Fruit fly (Drosophila melanogaster) whole organism, prepupa: ENCODE measurements around the gene Cyp4ac3.

ENCODE experiments used
- Blimp-1 ChIP-seq: fragments of 200-800 bp; sonication (Bioruptor generic); optimal IDR thresholded peaks from 3 replicates; lab custom pipeline; 2017; ENCODE audit warnings: missing biosample characterization, missing genetic modification characterization, mild to moderate bottlenecking, moderate library complexity, missing genetic modification reagents
- CG11294 ChIP-seq: fragments of 200-800 bp; sonication (Bioruptor generic); IDR thresholded peaks from 2 replicates; pipeline ENCODE4 v1.3.6; 2022; ENCODE audit warnings: missing biosample characterization, missing genetic modification characterization
- CG11762 ChIP-seq: fragments of 200-800 bp; sonication (Bioruptor generic); optimal IDR thresholded peaks from 3 replicates; lab custom pipeline; 2016; ENCODE audit warnings: missing biosample characterization, missing genetic modification characterization; ENCODE audit not compliant: insufficient read depth
- CG11902 ChIP-seq: fragments of 200-800 bp; sonication (Bioruptor generic); optimal IDR thresholded peaks from 3 replicates; lab custom pipeline; 2016; ENCODE audit warnings: missing biosample characterization, missing genetic modification characterization
- CG1621 ChIP-seq: fragments of 200-800 bp; sonication (Bioruptor generic); optimal IDR thresholded peaks from 3 replicates; lab custom pipeline; 2018; ENCODE audit warnings: missing biosample characterization, mild to moderate bottlenecking, missing genetic modification characterization
- CG16779 ChIP-seq: fragments of 200-800 bp; sonication (Bioruptor generic); optimal IDR thresholded peaks from 3 replicates; lab custom pipeline; 2017; ENCODE audit warnings: missing biosample characterization, mild to moderate bottlenecking, missing genetic modification characterization
- CG3032 ChIP-seq: fragments of 200-800 bp; optimal IDR thresholded peaks from 2 replicates; lab custom pipeline; 2019; ENCODE audit warnings: missing biosample characterization, mild to moderate bottlenecking, missing genetic modification characterization, moderate library complexity
- CG32006 ChIP-seq: fragments of 200-800 bp; sonication (Bioruptor generic); optimal IDR thresholded peaks from 3 replicates; lab custom pipeline; 2017; ENCODE audit warnings: missing biosample characterization, mild to moderate bottlenecking, missing genetic modification characterization
- CG34406 ChIP-seq: fragments of 200-800 bp; sonication (Bioruptor generic); optimal IDR thresholded peaks from 3 replicates; lab custom pipeline; 2016; ENCODE audit warnings: missing biosample characterization, missing genetic modification characterization
- CG3919 ChIP-seq: fragments of 200-800 bp; sonication (Bioruptor generic); optimal IDR thresholded peaks from 3 replicates; lab custom pipeline; 2016; ENCODE audit warnings: missing biosample characterization, missing genetic modification characterization
- CG6163 ChIP-seq: fragments of 200-800 bp; sonication (Bioruptor generic); IDR thresholded peaks from 3 replicates; pipeline ENCODE4 v1.3.6; 2022; ENCODE audit warnings: missing biosample characterization, missing genetic modification characterization
- CG6276 ChIP-seq: fragments of 200-800 bp; sonication (Bioruptor generic); optimal IDR thresholded peaks from 2 replicates; lab custom pipeline; 2017; ENCODE audit warnings: missing biosample characterization, mild to moderate bottlenecking, missing genetic modification characterization
- CG6808 ChIP-seq: fragments of 200-800 bp; sonication (Bioruptor generic); optimal IDR thresholded peaks from 3 replicates; lab custom pipeline; 2017; ENCODE audit warnings: missing biosample characterization, missing genetic modification characterization, mild to moderate bottlenecking, moderate library complexity, missing genetic modification reagents
- CG7368 ChIP-seq: fragments of 200-800 bp; sonication (Bioruptor generic); optimal IDR thresholded peaks from 3 replicates; lab custom pipeline; 2016; ENCODE audit warnings: missing biosample characterization, missing genetic modification characterization
- CG8119 ChIP-seq: fragments of 200-800 bp; sonication (Bioruptor generic); IDR thresholded peaks from 3 replicates; pipeline ENCODE4 v1.3.6; 2022; ENCODE audit warnings: missing biosample characterization, missing genetic modification characterization
- CG8319 ChIP-seq: fragments of 200-800 bp; sonication (Bioruptor generic); optimal IDR thresholded peaks from 3 replicates; lab custom pipeline; 2016; ENCODE audit warnings: missing biosample characterization, missing genetic modification characterization
- CG8632 ChIP-seq: fragments of 200-800 bp; sonication (Bioruptor generic); optimal IDR thresholded peaks from 3 replicates; lab custom pipeline; 2016; ENCODE audit warnings: missing biosample characterization, missing genetic modification characterization
- CG9139 ChIP-seq: fragments of 200-800 bp; sonication (Bioruptor generic); optimal IDR thresholded peaks from 3 replicates; lab custom pipeline; 2017; ENCODE audit warnings: missing biosample characterization, mild to moderate bottlenecking, missing genetic modification characterization
- Eip75B ChIP-seq: fragments of 200-800 bp; sonication (Bioruptor generic); optimal IDR thresholded peaks from 3 replicates; lab custom pipeline; 2016; ENCODE audit warnings: missing biosample characterization, missing genetic modification characterization
- Eip78C ChIP-seq: fragments of 200-800 bp; sonication (Bioruptor generic); peaks from one replicate; lab custom pipeline; 2016; ENCODE audit warnings: missing biosample characterization, missing genetic modification characterization
- Eip93F ChIP-seq: fragments of 200-800 bp; sonication (Bioruptor generic); optimal IDR thresholded peaks from 2 replicates; lab custom pipeline; 2016; ENCODE audit warnings: missing biosample characterization, mild to moderate bottlenecking, missing genetic modification characterization
- Hr38 ChIP-seq: sonication (Bioruptor generic); optimal IDR thresholded peaks from 2 replicates; lab custom pipeline; 2016; ENCODE audit warnings: missing biosample characterization, missing genetic modification characterization
- Hr4 ChIP-seq: fragments of 200-800 bp; sonication (Bioruptor generic); optimal IDR thresholded peaks from 3 replicates; lab custom pipeline; 2016; ENCODE audit warnings: missing biosample characterization, missing genetic modification characterization
- Met ChIP-seq: fragments of 200-800 bp; sonication (Bioruptor generic); optimal IDR thresholded peaks from 3 replicates; lab custom pipeline; 2016; ENCODE audit warnings: missing biosample characterization, missing genetic modification characterization
- OdsH ChIP-seq: fragments of 200-800 bp; sonication (Bioruptor generic); optimal IDR thresholded peaks from 3 replicates; lab custom pipeline; 2016; ENCODE audit warnings: missing biosample characterization, missing genetic modification characterization
- Smox ChIP-seq: fragments of 200-800 bp; sonication (Bioruptor generic); optimal IDR thresholded peaks from 3 replicates; lab custom pipeline; 2016; ENCODE audit warnings: missing biosample characterization, missing genetic modification characterization
- Sox102F ChIP-seq: fragments of 200-800 bp; sonication (Bioruptor generic); optimal IDR thresholded peaks from 2 replicates; lab custom pipeline; 2016; ENCODE audit warnings: missing biosample characterization, mild to moderate bottlenecking, missing genetic modification characterization
- Sox15 ChIP-seq: fragments of 200-800 bp; sonication (Bioruptor generic); optimal IDR thresholded peaks from 3 replicates; lab custom pipeline; 2016; ENCODE audit warnings: missing biosample characterization, missing genetic modification characterization
- achi ChIP-seq: fragments of 200-800 bp; sonication (Bioruptor generic); optimal IDR thresholded peaks from 3 replicates; lab custom pipeline; 2016; ENCODE audit warnings: missing biosample characterization, missing genetic modification characterization
- acj6 ChIP-seq: fragments of 200-800 bp; sonication (Bioruptor generic); optimal IDR thresholded peaks from 3 replicates; lab custom pipeline; 2016; ENCODE audit warnings: missing biosample characterization, missing genetic modification characterization
- cyc ChIP-seq: fragments of 200-800 bp; sonication (Bioruptor generic); optimal IDR thresholded peaks from 3 replicates; lab custom pipeline; 2016; ENCODE audit warnings: missing biosample characterization, missing genetic modification characterization
- dac ChIP-seq: fragments of 200-800 bp; sonication (Bioruptor generic); optimal IDR thresholded peaks from 2 replicates; lab custom pipeline; 2017; ENCODE audit warnings: missing biosample characterization, mild to moderate bottlenecking, missing genetic modification characterization
- dsx ChIP-seq: fragments of 200-800 bp; optimal IDR thresholded peaks from 3 replicates; lab custom pipeline; 2019; ENCODE audit warnings: missing biosample characterization, mild to moderate bottlenecking, missing genetic modification characterization, moderate library complexity; ENCODE audit not compliant: poor library complexity, severe bottlenecking
- eg ChIP-seq: fragments of 200-800 bp; sonication (Bioruptor generic); IDR thresholded peaks from 3 replicates; pipeline ENCODE4 v1.3.6; 2022; ENCODE audit warnings: missing biosample characterization, missing genetic modification characterization
- esn ChIP-seq: fragments of 200-800 bp; sonication (Bioruptor generic); optimal IDR thresholded peaks from 2 replicates; lab custom pipeline; 2016; ENCODE audit warnings: missing biosample characterization, mild to moderate bottlenecking, missing genetic modification characterization, moderate library complexity
- fd85E ChIP-seq: fragments of 200-800 bp; sonication (Bioruptor generic); optimal IDR thresholded peaks from 3 replicates; lab custom pipeline; 2016; ENCODE audit warnings: missing biosample characterization, missing genetic modification characterization
- fkh ChIP-seq: fragments of 200-800 bp; sonication (Bioruptor generic); optimal IDR thresholded peaks from 3 replicates; lab custom pipeline; 2017; ENCODE audit warnings: missing biosample characterization, mild to moderate bottlenecking, missing genetic modification characterization, moderate library complexity
- net ChIP-seq: fragments of 200-800 bp; sonication (Bioruptor generic); optimal IDR thresholded peaks from 3 replicates; lab custom pipeline; 2016; ENCODE audit warnings: missing biosample characterization, missing genetic modification characterization
- pdm3 ChIP-seq: fragments of 200-800 bp; sonication (Bioruptor generic); optimal IDR thresholded peaks from 3 replicates; lab custom pipeline; 2016; ENCODE audit warnings: missing biosample characterization, missing genetic modification characterization
- salr ChIP-seq, 2 experiments: fragments of 200-800 bp; sonication (Bioruptor generic); optimal IDR thresholded peaks; 3 replicates each; lab custom pipeline; 2016 to 2018; ENCODE audit warnings: missing biosample characterization in 2 of 2, missing genetic modification characterization in 2 of 2, mild to moderate bottlenecking in 1 of 2
- spab ChIP-seq: fragments of 200-800 bp; sonication (Bioruptor generic); optimal IDR thresholded peaks from 2 replicates; lab custom pipeline; 2017; ENCODE audit warnings: missing biosample characterization, mild to moderate bottlenecking, missing genetic modification characterization, missing genetic modification reagents
- ss ChIP-seq, 2 experiments: fragments of 200-800 bp; sonication (Bioruptor generic); optimal IDR thresholded peaks; 2 replicates in 1 of 2; 3 replicates in 1 of 2; lab custom pipeline; 2017 to 2018; ENCODE audit warnings: mild to moderate bottlenecking in 2 of 2, missing biosample characterization in 2 of 2, missing genetic modification characterization in 2 of 2, moderate library complexity in 1 of 2
- vri ChIP-seq: fragments of 200-800 bp; sonication (Bioruptor generic); optimal IDR thresholded peaks from 3 replicates; lab custom pipeline; 2016; ENCODE audit warnings: missing biosample characterization, mild to moderate bottlenecking, missing genetic modification characterization

Gene Cyp4ac3

DNA sequence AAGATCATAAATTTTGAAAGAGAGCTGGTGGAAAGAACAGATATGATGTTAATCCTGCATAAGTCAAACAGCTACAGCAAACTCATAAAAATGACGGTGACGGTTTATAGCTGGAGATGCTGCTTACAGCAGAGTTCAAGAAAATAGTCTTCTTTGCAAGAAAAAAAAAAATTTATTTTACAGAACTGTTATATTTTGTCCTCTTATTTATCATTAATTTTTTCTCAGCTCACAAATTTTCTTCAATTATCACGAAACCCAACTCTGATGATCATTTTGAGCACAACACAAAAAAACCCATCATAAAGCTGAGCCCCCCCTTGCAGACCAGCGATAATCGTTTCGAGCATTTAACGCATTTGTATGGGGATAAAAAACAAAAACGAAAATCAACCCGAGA, 36.9 kb upstream of the Cyp4ac3 start (continued):
- TF ChIP-seq CG8632 (GFP tag; lab: Kevin White, UChicago) (peak; percentile 37), vri (GFP tag; lab: Kevin White, UChicago) (peak; percentile 49), Smox (GFP tag; lab: Kevin White, UChicago) (peak; percentile 59), CG34406 (peak; percentile 38), Eip93F (GFP tag; lab: Kevin White, UChicago) (no peak), CG6163 (GFP tag; lab: Robert Waterston, UW) (0 out of 3 replicates have a peak, but pooled peaks have one; percentile 31), CG6808 (GFP tag; lab: Kevin White, UChicago) (no peak), CG8119 (GFP tag; lab: Robert Waterston, UW) (no peak), achi (GFP tag; lab: Kevin White, UChicago) (peak; percentile 25), CG32006 (GFP tag; lab: Kevin White, UChicago) (peak; percentile 3), acj6 (peak; percentile 42), Met (peak; percentile 54), CG11294 (GFP tag; lab: Robert Waterston, UW) (no peak), CG11762 (GFP tag; lab: Kevin White, UChicago) (no peak), CG1621 (tag; lab: Kevin White, UChicago) (no peak), CG7368 (no peak), Sox102F (peak; percentile 75), salr (GFP tag; optimal IDR thresholded peaks at IDR 0.05; lab: Kevin White, UChicago) (no peak), Hr38 (GFP tag; lab: Kevin White, UChicago) (no peak), CG6276 (GFP tag; lab: Kevin White, UChicago) (no peak), Blimp-1 (no peak), net (GFP tag; lab: Kevin White, UChicago) (peak; percentile 19), cyc (GFP tag; lab: Kevin White, UChicago) (peak; percentile 50), CG3032 (tag; lab: Kevin White, UChicago) (no peak), dac (GFP tag; lab: Kevin White, UChicago) (no peak), eg (GFP tag; lab: Robert Waterston, UW) (0 out of 3 replicates have a peak, but pooled peaks have one; percentile 25), OdsH (GFP tag; lab: Kevin White, UChicago) (peak; percentile 12), CG8319 (GFP tag; lab: Kevin White, UChicago) (no peak), CG9139 (GFP tag; lab: Kevin White, UChicago) (no peak), fd85E (GFP tag; lab: Kevin White, UChicago) (no peak), CG3919 (GFP tag; lab: Kevin White, UChicago) (peak; percentile 11), fkh (peak; percentile 3), spab (GFP tag; lab: Kevin White, UChicago) (no peak), Eip75B (GFP tag; lab: Kevin White, UChicago) (peak; percentile 19), ss (GFP tag; optimal IDR thresholded peaks at IDR 0.05; lab: Kevin White, UChicago) (no peak), pdm3 (GFP tag; lab: Kevin White, UChicago) (peak; percentile 28), Sox15 (GFP tag; lab: Kevin White, UChicago) (no peak)
- TF ChIP-seq, all 60 proteins: peak for 31

DNA sequence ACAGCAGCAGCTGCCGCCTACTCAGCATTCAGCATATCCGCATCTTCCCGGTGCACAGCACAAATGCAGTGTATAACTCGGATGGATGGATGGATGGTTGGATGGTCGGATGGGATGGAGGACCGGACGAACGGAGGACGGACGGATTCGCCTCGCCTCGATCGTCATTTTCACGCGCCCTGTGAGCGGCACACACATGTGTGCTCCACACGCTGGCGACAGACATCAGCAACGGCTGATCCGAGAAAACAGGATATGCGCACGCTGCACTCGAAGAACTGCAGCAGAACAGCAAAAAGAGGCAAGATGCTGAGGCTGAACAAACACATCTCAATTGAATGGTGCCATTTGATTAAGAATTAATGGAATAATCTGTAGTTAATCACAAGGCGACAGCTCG, 36.1 kb upstream of the Cyp4ac3 start:
- TF ChIP-seq spab (GFP tag; lab: Kevin White, UChicago) (no peak), net (GFP tag; lab: Kevin White, UChicago) (peak; percentile 14), ss (GFP tag; optimal IDR thresholded peaks at IDR 0.05; lab: Kevin White, UChicago) (no peak), CG11294 (GFP tag; lab: Robert Waterston, UW) (no peak), CG8319 (GFP tag; lab: Kevin White, UChicago) (no peak), Hr4 (no peak), CG11902 (GFP tag; lab: Kevin White, UChicago) (no peak), CG16779 (tag; lab: Kevin White, UChicago) (no peak), salr (GFP tag; optimal IDR thresholded peaks at IDR 0.05; lab: Kevin White, UChicago) (no peak), CG1621 (tag; lab: Kevin White, UChicago) (peak; percentile 21), Eip78C (GFP tag; lab: Kevin White, UChicago) (peak; percentile 57), esn (no peak), dsx (no peak), CG6163 (GFP tag; lab: Robert Waterston, UW) (0 out of 3 replicates have a peak, but pooled peaks have one; percentile 29)
- TF ChIP-seq, all 60 proteins: peak for 4
